Fruit fly (Drosophila melanogaster): Measurements from ENCODE around the gene chif.

DNA sequence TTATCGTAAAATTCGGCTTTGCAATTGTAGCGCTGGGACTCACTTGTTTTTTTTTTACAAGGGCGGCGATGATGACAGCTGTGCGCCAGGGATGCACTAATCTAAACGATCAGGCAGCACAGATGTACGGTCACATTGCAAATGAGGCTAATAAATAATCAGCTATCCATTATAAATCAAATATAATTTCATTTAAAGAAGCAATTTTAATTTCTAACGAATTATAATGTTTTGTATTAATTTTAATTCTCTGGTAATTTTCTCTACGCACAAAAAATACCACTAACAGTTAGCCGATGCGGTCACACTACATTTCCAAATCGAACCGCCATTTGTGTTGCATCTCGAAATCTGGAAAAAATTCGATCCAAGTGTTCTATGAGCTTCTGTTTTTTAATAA lies 41.8 kb downstream of the chif start, which contains the start of the genes cni and fzy:
- TF ChIP-seq kay (GFP tag; ENCODE audit: borderline replicate concordance) (no peak), CG14711 (tag; optimal IDR thresholded peaks at IDR 0.05) (peak; percentile 43), ovo (GFP tag; optimal IDR thresholded peaks at IDR 0.05) (no peak)
